Fruit fly (Drosophila melanogaster) whole organism, embryonic: Measurements from ENCODE around the gene isoQC.
A peak's percentile ranks its signal among the peaks of the same experiment; 100 is the strongest.

Source experiments
- B-H1 ChIP-seq: fragments of 200-800 bp; sonication (Bioruptor generic); IDR thresholded peaks from 3 replicates; pipeline ENCODE4 v1.3.6; 2022; ENCODE audit warnings: missing biosample characterization, missing genetic modification characterization
- CG10565 ChIP-seq: fragments of 200-800 bp; sonication (Bioruptor generic); optimal IDR thresholded peaks from 3 replicates; lab custom pipeline; 2016; ENCODE audit warnings: missing biosample characterization, mild to moderate bottlenecking, missing genetic modification characterization
- CG11085 ChIP-seq: fragments of 200-800 bp; sonication (Bioruptor generic); IDR thresholded peaks from 2 replicates; pipeline ENCODE4 v1.3.6; 2022; ENCODE audit warnings: missing biosample characterization, missing genetic modification characterization
- CG12071 ChIP-seq: fragments of 200-800 bp; sonication (Bioruptor generic); optimal IDR thresholded peaks from 3 replicates; lab custom pipeline; 2018; ENCODE audit warnings: missing biosample characterization, mild to moderate bottlenecking, missing genetic modification characterization
- CG12299 ChIP-seq: fragments of 200-800 bp; sonication (Bioruptor generic); optimal IDR thresholded peaks from 2 replicates; lab custom pipeline; 2018; ENCODE audit warnings: missing biosample characterization, mild to moderate bottlenecking, missing genetic modification characterization
- CG12391 ChIP-seq: fragments of 200-800 bp; sonication (Bioruptor generic); optimal IDR thresholded peaks from 3 replicates; lab custom pipeline; 2018; ENCODE audit warnings: missing biosample characterization, mild to moderate bottlenecking, missing genetic modification characterization, moderate library complexity
- CG12942 ChIP-seq: fragments of 200-800 bp; sonication (Bioruptor generic); optimal IDR thresholded peaks from 3 replicates; lab custom pipeline; 2016; ENCODE audit warnings: missing biosample characterization, missing genetic modification characterization
- CG14667 ChIP-seq: fragments of 200-800 bp; sonication (Bioruptor generic); IDR thresholded peaks from 2 replicates; pipeline ENCODE4 v1.3.6; 2022; ENCODE audit warnings: missing biosample characterization, missing genetic modification characterization
- CG1529 ChIP-seq: fragments of 200-800 bp; sonication (Bioruptor generic); optimal IDR thresholded peaks from 3 replicates; lab custom pipeline; 2018; ENCODE audit warnings: missing biosample characterization, missing genetic modification characterization
- CG17359 ChIP-seq: fragments of 200-800 bp; sonication (Bioruptor generic); optimal IDR thresholded peaks from 3 replicates; lab custom pipeline; 2018; ENCODE audit warnings: missing biosample characterization, mild to moderate bottlenecking, missing genetic modification characterization, moderate library complexity
- CG32772 ChIP-seq: fragments of 200-800 bp; sonication (Bioruptor generic); IDR thresholded peaks from 2 replicates; pipeline ENCODE4 v1.3.6; 2022; ENCODE audit warnings: missing biosample characterization, missing genetic modification characterization
- CG34376 ChIP-seq: fragments of 200-800 bp; sonication (Bioruptor generic); optimal IDR thresholded peaks from 2 replicates; lab custom pipeline; 2018; ENCODE audit warnings: missing biosample characterization, mild to moderate bottlenecking, missing genetic modification characterization
- CG34422 ChIP-seq: fragments of 200-800 bp; sonication (Bioruptor generic); IDR thresholded peaks from 3 replicates; pipeline ENCODE4 v1.3.6; 2022; ENCODE audit warnings: missing biosample characterization, missing genetic modification characterization
- CG3995 ChIP-seq: fragments of 200-800 bp; sonication (Bioruptor generic); optimal IDR thresholded peaks from 3 replicates; lab custom pipeline; 2016; ENCODE audit warnings: missing biosample characterization, missing genetic modification characterization
- CG7745 ChIP-seq: fragments of 200-800 bp; sonication (Bioruptor generic); optimal IDR thresholded peaks from 2 replicates; lab custom pipeline; 2018; ENCODE audit warnings: missing biosample characterization, mild to moderate bottlenecking, missing genetic modification characterization, moderate library complexity
- CG8290 ChIP-seq, 3 experiments: fragments of 200-800 bp; sonication (Bioruptor generic); optimal IDR thresholded peaks; 2 replicates each; lab custom pipeline; 2016 to 2019; ENCODE audit warnings: missing biosample characterization in 3 of 3, missing genetic modification characterization in 3 of 3, mild to moderate bottlenecking in 2 of 3, moderate library complexity in 1 of 3
- CG9932 ChIP-seq: fragments of 200-800 bp; sonication (Bioruptor generic); IDR thresholded peaks from 2 replicates; pipeline ENCODE4 v1.3.6; 2022; ENCODE audit warnings: missing biosample characterization, missing genetic modification characterization
- D ChIP-seq, 2 experiments: fragments of 200-800 bp in 1 of 2; fragments of >200 bp in 1 of 2; sonication (Bioruptor generic) in 1 of 2; optimal IDR thresholded peaks; 2 replicates in 1 of 2; 3 replicates in 1 of 2; lab custom pipeline; 2017; ENCODE audit warnings: mild to moderate bottlenecking in 1 of 2, missing biosample characterization in 1 of 2, missing genetic modification characterization in 1 of 2, missing genetic modification reagents in 1 of 2
- Dip2 ChIP-seq: fragments of 200-800 bp; sonication (Bioruptor generic); IDR thresholded peaks from 2 replicates; pipeline ENCODE4 v1.3.6; 2022; ENCODE audit warnings: missing biosample characterization, missing genetic modification characterization
- Doc2 ChIP-seq: fragments of 200-800 bp; sonication (Bioruptor generic); IDR thresholded peaks from 2 replicates; pipeline ENCODE4 v1.3.6; 2022; ENCODE audit warnings: missing biosample characterization, missing genetic modification characterization
- E2f1 ChIP-seq: fragments of 200-800 bp; sonication (Bioruptor generic); IDR thresholded peaks from 2 replicates; pipeline ENCODE4 v1.3.6; 2022; ENCODE audit warnings: missing biosample characterization, missing genetic modification characterization
- Fer2 ChIP-seq: fragments of 200-800 bp; sonication (Bioruptor generic); optimal IDR thresholded peaks from 2 replicates; lab custom pipeline; 2018; ENCODE audit warnings: missing biosample characterization, mild to moderate bottlenecking, missing genetic modification characterization, moderate library complexity
- Med ChIP-seq: fragments of 200-800 bp; sonication (Bioruptor generic); peaks from one replicate; lab custom pipeline; 2016; ENCODE audit warnings: missing biosample characterization, missing genetic modification characterization, mild to moderate bottlenecking, inconsistent platforms, moderate library complexity
- Mes4 ChIP-seq: fragments of 200-800 bp; sonication (Bioruptor generic); optimal IDR thresholded peaks from 2 replicates; lab custom pipeline; 2016; ENCODE audit warnings: missing biosample characterization, missing genetic modification characterization
- Opbp ChIP-seq: fragments of 200-800 bp; sonication (Bioruptor generic); IDR thresholded peaks from 3 replicates; pipeline ENCODE4 v1.3.6; 2022; ENCODE audit warnings: missing biosample characterization, missing genetic modification characterization; ENCODE audit not compliant: partially characterized antibody
- Optix ChIP-seq: fragments of 200-800 bp; sonication (Bioruptor generic); IDR thresholded peaks from 3 replicates; pipeline ENCODE4 v1.3.6; 2022; ENCODE audit warnings: missing biosample characterization, missing genetic modification characterization
- Xbp1 ChIP-seq: fragments of 200-800 bp; sonication (Bioruptor generic); optimal IDR thresholded peaks from 3 replicates; lab custom pipeline; 2016; ENCODE audit warnings: missing biosample characterization, mild to moderate bottlenecking, missing genetic modification characterization
- ac ChIP-seq: fragments of 200-800 bp; sonication (Bioruptor generic); optimal IDR thresholded peaks from 3 replicates; lab custom pipeline; 2017; ENCODE audit warnings: missing biosample characterization, mild to moderate bottlenecking, missing genetic modification characterization
- al ChIP-seq: fragments of 200-800 bp; sonication (Bioruptor generic); IDR thresholded peaks from 2 replicates; pipeline ENCODE4 v1.3.6; 2022; ENCODE audit warnings: missing biosample characterization, missing genetic modification characterization
- amos ChIP-seq: fragments of 200-800 bp; sonication (Bioruptor generic); IDR thresholded peaks from 2 replicates; pipeline ENCODE4 v1.3.6; 2022; ENCODE audit warnings: missing biosample characterization, missing genetic modification characterization; ENCODE audit not compliant: partially characterized antibody
- aop ChIP-seq: fragments of 200-800 bp; sonication (Bioruptor generic); IDR thresholded peaks from 2 replicates; pipeline ENCODE4 v1.3.6; 2022; ENCODE audit warnings: missing biosample characterization, missing genetic modification characterization
- cas ChIP-seq: fragments of 200-800 bp; sonication (Bioruptor generic); IDR thresholded peaks from 2 replicates; pipeline ENCODE4 v1.3.6; 2022; ENCODE audit warnings: missing biosample characterization, missing genetic modification characterization
- da ChIP-seq: fragments of 200-800 bp; sonication (Bioruptor generic); optimal IDR thresholded peaks from 2 replicates; lab custom pipeline; 2016; ENCODE audit warnings: missing biosample characterization, missing genetic modification characterization
- dan ChIP-seq: fragments of 200-800 bp; sonication (Bioruptor generic); IDR thresholded peaks from 2 replicates; pipeline ENCODE4 v1.3.6; 2022; ENCODE audit warnings: missing biosample characterization, missing genetic modification characterization
- dimm ChIP-seq: fragments of 200-800 bp; sonication (Bioruptor generic); IDR thresholded peaks from 2 replicates; pipeline ENCODE4 v1.3.6; 2022; ENCODE audit warnings: missing biosample characterization, missing genetic modification characterization
- gsb ChIP-seq: fragments of 200-800 bp; sonication (Bioruptor generic); IDR thresholded peaks from 2 replicates; pipeline ENCODE4 v1.3.6; 2022; ENCODE audit warnings: missing biosample characterization, missing genetic modification characterization
- pb ChIP-seq: fragments of 200-800 bp; sonication (Bioruptor generic); optimal IDR thresholded peaks from 3 replicates; lab custom pipeline; 2016; ENCODE audit warnings: missing biosample characterization, missing genetic modification characterization
- pho ChIP-seq: fragments of 200-800 bp; sonication (Bioruptor generic); optimal IDR thresholded peaks from 2 replicates; lab custom pipeline; 2016; ENCODE audit warnings: missing biosample characterization, missing genetic modification characterization
- pita ChIP-seq: fragments of 200-800 bp; sonication (Bioruptor generic); optimal IDR thresholded peaks from 2 replicates; lab custom pipeline; 2017; ENCODE audit warnings: missing biosample characterization, mild to moderate bottlenecking, missing genetic modification characterization
- run ChIP-seq: fragments of 200-800 bp; sonication (Bioruptor generic); optimal IDR thresholded peaks from 3 replicates; lab custom pipeline; 2018; ENCODE audit warnings: missing biosample characterization, mild to moderate bottlenecking, missing genetic modification characterization
- sc ChIP-seq, 3 experiments: fragments of >200 bp in 2 of 3; fragments of 200-800 bp in 1 of 3; sonication (Bioruptor generic) in 1 of 3; optimal IDR thresholded peaks; 2 replicates in 2 of 3; 3 replicates in 1 of 3; lab custom pipeline; 2017; ENCODE audit warnings: mild to moderate bottlenecking in 1 of 3, missing biosample characterization in 1 of 3, missing genetic modification characterization in 1 of 3, missing genetic modification reagents in 1 of 3
- sens ChIP-seq: fragments of 200-800 bp; sonication (Bioruptor generic); peaks from one replicate; lab custom pipeline; 2016; ENCODE audit warnings: missing biosample characterization, missing genetic modification characterization
- shn ChIP-seq: fragments of 200-800 bp; sonication (Bioruptor generic); optimal IDR thresholded peaks from 3 replicates; lab custom pipeline; 2016; ENCODE audit warnings: missing biosample characterization, missing genetic modification characterization
- sug ChIP-seq: fragments of 200-800 bp; optimal IDR thresholded peaks from 2 replicates; lab custom pipeline; 2019; ENCODE audit warnings: missing biosample characterization, mild to moderate bottlenecking, missing genetic modification characterization, moderate library complexity
- tio ChIP-seq: fragments of 200-800 bp; sonication (Bioruptor generic); optimal IDR thresholded peaks from 2 replicates; lab custom pipeline; 2017; ENCODE audit warnings: missing biosample characterization, missing genetic modification characterization, inconsistent platforms
- tx ChIP-seq: fragments of 200-800 bp; sonication (Bioruptor generic); optimal IDR thresholded peaks from 2 replicates; lab custom pipeline; 2016; ENCODE audit warnings: missing biosample characterization, missing genetic modification characterization
- wor ChIP-seq: fragments of 200-800 bp; sonication (Bioruptor generic); IDR thresholded peaks from 2 replicates; pipeline ENCODE4 v1.3.6; 2022; ENCODE audit warnings: missing biosample characterization, missing genetic modification characterization
- zen2 ChIP-seq: fragments of 200-800 bp; sonication (Bioruptor generic); IDR thresholded peaks from 3 replicates; pipeline ENCODE4 v1.3.6; 2022; ENCODE audit warnings: missing biosample characterization, missing genetic modification characterization; ENCODE audit not compliant: partially characterized antibody

Gene isoQC

dm6 chr3L:20452813-20453682 is 21.2 kb upstream of the isoQC start, which contains the start of gene CG5199 (continued):
- TF ChIP-seq Xbp1 = peak; percentile 64
- no peak for TF ChIP-seq Doc2 (GFP tag; lab: Robert Waterston, UW)
- peak; percentile 22 for TF ChIP-seq shn
- peak; percentile 60 for TF ChIP-seq CG14667 (GFP tag; lab: Robert Waterston, UW)
- no peak for TF ChIP-seq Optix (GFP tag; lab: Robert Waterston, UW)
- TF ChIP-seq Med (GFP tag; lab: Kevin White, UChicago) = peak; percentile 56
- peak; percentile 57 for TF ChIP-seq CG34422 (GFP tag; lab: Robert Waterston, UW)
- peak; percentile 82 for TF ChIP-seq Opbp (GFP tag; lab: Robert Waterston, UW)
- TF ChIP-seq run (tag; lab: Kevin White, UChicago) = no peak
- peak; percentile 57 for TF ChIP-seq sug (tag; lab: Kevin White, UChicago)
- peak; percentile 64 for TF ChIP-seq E2f1 (GFP tag; lab: Robert Waterston, UW)
- no peak for TF ChIP-seq Mes4
- no peak for TF ChIP-seq CG12071 (GFP tag; lab: Kevin White, UChicago)
- TF ChIP-seq pho (GFP tag; lab: Kevin White, UChicago) = peak; percentile 15
- no peak for TF ChIP-seq pb
- TF ChIP-seq dan (GFP tag; lab: Robert Waterston, UW) = no peak
- no peak for TF ChIP-seq ac (GFP tag; lab: Kevin White, UChicago)
- no peak for TF ChIP-seq aop (GFP tag; lab: Robert Waterston, UW)
- TF ChIP-seq zen2 (GFP tag; lab: Robert Waterston, UW) = peak; percentile 52; the same call in 1 of the 3 replicates
- TF ChIP-seq dimm (GFP tag; lab: Robert Waterston, UW) = no peak
- TF ChIP-seq cas (GFP tag; lab: Robert Waterston, UW) = no peak
- no peak for TF ChIP-seq D (optimal IDR thresholded peaks at IDR 0.05; lab: Kevin White, UChicago)
- peak; percentile 57 for TF ChIP-seq D (GFP tag; optimal IDR thresholded peaks at IDR 0.05; lab: Kevin White, UChicago)
- 0 out of 2 replicates have a peak, but pooled peaks have one; percentile 45 for TF ChIP-seq CG11085 (GFP tag; lab: Robert Waterston, UW)
- peak; percentile 71 for TF ChIP-seq CG9932 (GFP tag; lab: Robert Waterston, UW)
- no peak for TF ChIP-seq CG10565 (GFP tag; lab: Kevin White, UChicago)
- TF ChIP-seq sc (optimal IDR thresholded peaks at IDR 0.05; lab: Kevin White, UChicago) = no peak
- TF ChIP-seq sc (GFP tag; optimal IDR thresholded peaks at IDR 0.05; lab: Kevin White, UChicago) = peak; percentile 51
- peak; percentile 32; the same call in 2 of the 3 replicates for TF ChIP-seq B-H1
- peak; percentile 67 for TF ChIP-seq tio (GFP tag; lab: Kevin White, UChicago)
- peak; percentile 44; the same call in 1 of the 2 replicates for TF ChIP-seq gsb (GFP tag; lab: Robert Waterston, UW)
- peak; percentile 50 for TF ChIP-seq CG17359 (tag; lab: Kevin White, UChicago)
- no peak for TF ChIP-seq CG7745 (tag; lab: Kevin White, UChicago)
- TF ChIP-seq tx (GFP tag; lab: Kevin White, UChicago) = no peak
- no peak for TF ChIP-seq pita (GFP tag; lab: Kevin White, UChicago)
- TF ChIP-seq CG3995 = peak; percentile 19
- TF ChIP-seq Fer2 (tag; lab: Kevin White, UChicago) = peak; percentile 29
- TF ChIP-seq CG32772 (GFP tag; lab: Robert Waterston, UW) = peak; percentile 34; the same call in 1 of the 2 replicates
- TF ChIP-seq CG34376 (GFP tag; lab: Kevin White, UChicago) = no peak
- TF ChIP-seq da (GFP tag; lab: Kevin White, UChicago) = no peak
- TF ChIP-seq wor (GFP tag; lab: Robert Waterston, UW) = peak; percentile 53
- TF ChIP-seq Dip2 (GFP tag; lab: Robert Waterston, UW) = no peak
- peak; percentile 50 for TF ChIP-seq CG12942 (GFP tag; lab: Kevin White, UChicago)
- peak; percentile 45 for TF ChIP-seq CG12299 (tag; lab: Kevin White, UChicago)
- peak; percentile 81 for TF ChIP-seq sens (GFP tag; lab: Kevin White, UChicago)
- 0 out of 2 replicates have a peak, but pooled peaks have one; percentile 11 for TF ChIP-seq al (GFP tag; lab: Robert Waterston, UW)
- peak; percentile 30 for TF ChIP-seq CG8290 (GFP tag; optimal IDR thresholded peaks at IDR 0.05; lab: Kevin White, UChicago)
- no peak for TF ChIP-seq CG8290 (tag; optimal IDR thresholded peaks at IDR 0.05; lab: Kevin White, UChicago)
- TF ChIP-seq CG1529 (GFP tag; lab: Kevin White, UChicago) = no peak
- peak; percentile 80 for TF ChIP-seq CG12391 (tag; lab: Kevin White, UChicago)
- TF ChIP-seq amos (GFP tag; lab: Robert Waterston, UW) = peak; percentile 88
